Worm (Caenorhabditis elegans) whole organism, young adult: Measurements from ENCODE around the gene K08D10.13.
"Not testable (repeated sequence)": the region's sequence is repeated elsewhere in the genome, so short reads cannot be mapped to it uniquely, and the experiment has no call there.

Experiments used
- C06A6.2 ChIP-seq: fragments of 200-800 bp; sonication (Bioruptor generic); conservative IDR thresholded peaks from 2 replicates; pipeline ENCODE4 v1.3.6; 2022; ENCODE audit warnings: missing genetic modification characterization, missing compliant biosample characterization
- D2030.7 ChIP-seq: fragments of 200-800 bp; sonication (Bioruptor generic); IDR thresholded peaks from 2 replicates; pipeline ENCODE4 v1.3.6; 2022; ENCODE audit warnings: missing genetic modification reagents, missing genetic modification characterization, missing compliant biosample characterization
- F33H1.4 ChIP-seq: fragments of 200-800 bp; sonication (Bioruptor generic); IDR thresholded peaks from 2 replicates; pipeline ENCODE4 v1.3.6; 2022; ENCODE audit warnings: missing genetic modification reagents, missing genetic modification characterization, missing compliant biosample characterization
- F37B4.10 ChIP-seq: fragments of 200-800 bp; sonication (Bioruptor generic); IDR thresholded peaks from 2 replicates; pipeline ENCODE4 v1.3.6; 2022; ENCODE audit warnings: missing genetic modification characterization, missing compliant biosample characterization
- F57C9.4 ChIP-seq: sonication (generic microtip); optimal IDR thresholded peaks from 2 replicates; lab custom pipeline; 2017; ENCODE audit warnings: mild to moderate bottlenecking, missing genetic modification characterization, missing compliant biosample characterization
- K11D2.4 ChIP-seq: fragments of 200-800 bp; sonication (Bioruptor generic); IDR thresholded peaks from 2 replicates; pipeline ENCODE4 v1.3.6; 2022; ENCODE audit warnings: missing genetic modification reagents, missing genetic modification characterization, missing compliant biosample characterization
- Y53G8AR.9 ChIP-seq: fragments of 200-800 bp; sonication (Bioruptor generic); conservative IDR thresholded peaks from 2 replicates; pipeline ENCODE4 v1.3.6; 2022; ENCODE audit warnings: missing genetic modification reagents, missing genetic modification characterization, missing compliant biosample characterization
- Y56A3A.18 ChIP-seq: fragments of 200-800 bp; sonication (Bioruptor generic); IDR thresholded peaks from 2 replicates; pipeline ENCODE4 v1.3.6; 2022; ENCODE audit warnings: missing genetic modification reagents, missing genetic modification characterization, missing compliant biosample characterization
- Y67H2A.10 ChIP-seq: fragments of 200-800 bp; sonication (Bioruptor generic); conservative IDR thresholded peaks from 2 replicates; pipeline ENCODE4 v1.3.6; 2022; ENCODE audit warnings: missing genetic modification reagents, missing genetic modification characterization, missing compliant biosample characterization
- Y79H2A.3 ChIP-seq: fragments of 200-800 bp; sonication (Bioruptor generic); conservative IDR thresholded peaks from 2 replicates; pipeline ENCODE4 v1.3.6; 2022; ENCODE audit warnings: missing genetic modification reagents, missing genetic modification characterization, missing compliant biosample characterization
- Y95B8A.8 ChIP-seq: fragments of 200-800 bp; sonication (Bioruptor generic); IDR thresholded peaks from 2 replicates; pipeline ENCODE4 v1.3.6; 2022; ENCODE audit warnings: missing genetic modification reagents, missing genetic modification characterization, missing compliant biosample characterization
- attf-3 ChIP-seq: fragments of 200-800 bp; sonication (Bioruptor generic); conservative IDR thresholded peaks from 2 replicates; pipeline ENCODE4 v1.3.6; 2022; ENCODE audit warnings: missing genetic modification reagents, missing genetic modification characterization, missing compliant biosample characterization
- attf-5 ChIP-seq: fragments of 200-800 bp; sonication (Bioruptor generic); optimal IDR thresholded peaks from 2 replicates; lab custom pipeline; 2018; ENCODE audit warnings: mild to moderate bottlenecking, missing genetic modification characterization, missing compliant biosample characterization
- cebp-1 ChIP-seq, 2 experiments: fragments of 200-800 bp in 1 of 2; sonication (Bioruptor generic) in 1 of 2; sonication (generic microtip) in 1 of 2; IDR thresholded peaks in 1 of 2; optimal IDR thresholded peaks in 1 of 2; 2 replicates each; pipeline versions ENCODE4 v1.3.6 to Lab custom; 2017 to 2022; ENCODE audit warnings: missing compliant biosample characterization in 2 of 2, missing genetic modification characterization in 2 of 2, mild to moderate bottlenecking in 1 of 2, missing genetic modification reagents in 1 of 2, moderate library complexity in 1 of 2
- ceh-100 ChIP-seq: fragments of 200-800 bp; sonication (Bioruptor generic); IDR thresholded peaks from 2 replicates; pipeline ENCODE4 v1.3.6; 2022; ENCODE audit warnings: missing genetic modification reagents, missing genetic modification characterization, missing compliant biosample characterization
- ceh-40 ChIP-seq: fragments of 200-800 bp; sonication (Bioruptor generic); IDR thresholded peaks from 2 replicates; pipeline ENCODE4 v1.3.6; 2022; ENCODE audit warnings: missing genetic modification characterization, missing compliant biosample characterization
- ceh-91 ChIP-seq: fragments of 200-800 bp; sonication (Bioruptor generic); IDR thresholded peaks from 2 replicates; pipeline ENCODE4 v1.3.6; 2022; ENCODE audit warnings: missing genetic modification reagents, missing genetic modification characterization, missing compliant biosample characterization
- dox-1 ChIP-seq: fragments of 200-800 bp; sonication (Bioruptor generic); IDR thresholded peaks from 2 replicates; pipeline ENCODE4 v1.3.6; 2022; ENCODE audit warnings: missing genetic modification reagents, missing genetic modification characterization, missing compliant biosample characterization
- egl-18 ChIP-seq: fragments of 200-800 bp; sonication (Bioruptor generic); IDR thresholded peaks from 2 replicates; pipeline ENCODE4 v1.3.6; 2022; ENCODE audit warnings: missing genetic modification reagents, missing genetic modification characterization, missing compliant biosample characterization
- egl-44 ChIP-seq: fragments of 200-800 bp; sonication (Bioruptor generic); IDR thresholded peaks from 2 replicates; pipeline ENCODE4 v1.3.6; 2022; ENCODE audit warnings: missing genetic modification reagents, missing genetic modification characterization, missing compliant biosample characterization
- ekl-4 ChIP-seq: fragments of 200-800 bp; sonication (Bioruptor generic); IDR thresholded peaks from 2 replicates; pipeline ENCODE4 v1.3.6; 2022; ENCODE audit warnings: missing genetic modification reagents, missing genetic modification characterization, missing compliant biosample characterization
- hlh-12 ChIP-seq: sonication (generic microtip); optimal IDR thresholded peaks from 2 replicates; lab custom pipeline; 2016; ENCODE audit warnings: missing genetic modification characterization, missing compliant biosample characterization
- hmg-1.2 ChIP-seq: fragments of 200-800 bp; sonication (Bioruptor generic); IDR thresholded peaks from 2 replicates; pipeline ENCODE4 v1.3.6; 2022; ENCODE audit warnings: missing genetic modification reagents, missing genetic modification characterization, missing compliant biosample characterization
- hmg-20 ChIP-seq: fragments of 200-800 bp; sonication (Bioruptor generic); IDR thresholded peaks from 2 replicates; pipeline ENCODE4 v1.3.6; 2022; ENCODE audit warnings: missing genetic modification reagents, missing genetic modification characterization, missing compliant biosample characterization
- hsf-1 ChIP-seq: fragments of 200-800 bp; sonication (Bioruptor generic); IDR thresholded peaks from 2 replicates; pipeline ENCODE4 v1.3.6; 2022; ENCODE audit warnings: missing genetic modification reagents, missing genetic modification characterization, missing compliant biosample characterization
- let-526 ChIP-seq: fragments of 200-800 bp; sonication (Bioruptor generic); IDR thresholded peaks from 2 replicates; pipeline ENCODE4 v1.3.6; 2022; ENCODE audit warnings: missing genetic modification reagents, missing genetic modification characterization, missing compliant biosample characterization
- lin-26 ChIP-seq: fragments of 200-800 bp; sonication (Bioruptor generic); IDR thresholded peaks from 2 replicates; pipeline ENCODE4 v1.3.6; 2022; ENCODE audit warnings: missing genetic modification reagents, missing genetic modification characterization, missing compliant biosample characterization
- lin-40 ChIP-seq: sonication (generic microtip); optimal IDR thresholded peaks from 2 replicates; lab custom pipeline; 2016; ENCODE audit warnings: missing genetic modification characterization, mild to moderate bottlenecking, missing compliant biosample characterization, missing genotype, missing genetic modification reagents
- lin-54 ChIP-seq: fragments of 200-800 bp; sonication (Bioruptor generic); optimal IDR thresholded peaks from 2 replicates; lab custom pipeline; 2018; ENCODE audit warnings: mild to moderate bottlenecking, missing genetic modification characterization, missing compliant biosample characterization
- lir-1 ChIP-seq: fragments of 200-800 bp; sonication (Bioruptor generic); conservative IDR thresholded peaks from 2 replicates; pipeline ENCODE4 v1.3.6; 2022; ENCODE audit warnings: missing genetic modification reagents, missing genetic modification characterization, missing compliant biosample characterization
- lsl-1 ChIP-seq: fragments of 200-800 bp; sonication (Bioruptor generic); optimal IDR thresholded peaks from 2 replicates; lab custom pipeline; 2018; ENCODE audit warnings: mild to moderate bottlenecking, missing genetic modification characterization, moderate library complexity, missing compliant biosample characterization
- madf-3 ChIP-seq: fragments of 200-800 bp; sonication (Bioruptor generic); IDR thresholded peaks from 2 replicates; pipeline ENCODE4 v1.3.6; 2022; ENCODE audit warnings: missing genetic modification reagents, missing genetic modification characterization, missing compliant biosample characterization
- madf-6 ChIP-seq: fragments of 200-800 bp; sonication (Bioruptor generic); IDR thresholded peaks from 2 replicates; pipeline ENCODE4 v1.3.6; 2022; ENCODE audit warnings: missing genetic modification reagents, missing genetic modification characterization, missing compliant biosample characterization
- mcd-1 ChIP-seq: fragments of 200-800 bp; sonication (Bioruptor generic); IDR thresholded peaks from 2 replicates; pipeline ENCODE4 v1.3.6; 2022; ENCODE audit warnings: missing genetic modification reagents, missing genetic modification characterization, missing compliant biosample characterization
- nfyb-1 ChIP-seq: fragments of 200-800 bp; sonication (Bioruptor generic); IDR thresholded peaks from 2 replicates; pipeline ENCODE4 v1.3.6; 2022; ENCODE audit warnings: missing genetic modification reagents, missing genetic modification characterization, missing compliant biosample characterization
- pbrm-1 ChIP-seq: fragments of 200-800 bp; sonication (Bioruptor generic); IDR thresholded peaks from 2 replicates; pipeline ENCODE4 v1.3.6; 2022; ENCODE audit warnings: missing genetic modification reagents, missing genetic modification characterization, missing compliant biosample characterization
- rcor-1 ChIP-seq: fragments of 200-800 bp; sonication (Bioruptor generic); IDR thresholded peaks from 2 replicates; pipeline ENCODE4 v1.3.6; 2022; ENCODE audit warnings: missing genetic modification reagents, missing genetic modification characterization, missing compliant biosample characterization
- sea-2 ChIP-seq: fragments of 200-800 bp; sonication (Bioruptor generic); IDR thresholded peaks from 2 replicates; pipeline ENCODE4 v1.3.6; 2022; ENCODE audit warnings: missing genetic modification characterization, missing compliant biosample characterization
- xnd-1 ChIP-seq: sonication (generic microtip); optimal IDR thresholded peaks from 2 replicates; lab custom pipeline; 2016; ENCODE audit warnings: missing genotype, missing genetic modification reagents, missing genetic modification characterization, missing compliant biosample characterization
- ztf-28 ChIP-seq: fragments of 200-800 bp; sonication (Bioruptor generic); IDR thresholded peaks from 2 replicates; pipeline ENCODE4 v1.3.6; 2022; ENCODE audit warnings: missing genetic modification reagents, missing genetic modification characterization, missing compliant biosample characterization

K08D10.13 gene

DNA sequence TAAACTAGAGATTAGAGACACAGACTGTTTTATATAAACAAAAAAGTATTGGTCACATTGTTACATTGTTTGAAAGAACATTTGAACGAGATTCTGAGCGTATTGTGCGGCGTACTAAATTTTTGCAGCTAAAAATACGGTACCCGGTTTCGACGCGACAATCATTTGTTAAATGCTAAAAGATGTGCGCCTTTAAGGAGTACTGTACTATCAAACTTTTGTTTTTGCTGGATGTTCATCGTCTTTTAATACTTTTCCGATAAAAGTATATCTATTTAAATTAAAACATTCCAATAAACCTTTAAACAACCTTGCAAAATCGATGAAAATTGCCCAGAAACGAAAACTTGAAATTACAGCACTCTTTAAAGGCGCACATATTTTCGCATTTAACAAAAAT is 25.3 kb upstream of the K08D10.13 start, which contains the start of gene K06B9.6:
Gene K06B9.6, minus strand, starts transcription at position 101 of the 400 bp plus-strand sequence.
- not testable (repeated sequence) for TF ChIP-seq sea-2 (GFP tag; lab: Robert Waterston, UW); lsl-1 (GFP tag; lab: Kevin White, UChicago); hlh-12 (tag; lab: Kevin White, UChicago)

DNA sequence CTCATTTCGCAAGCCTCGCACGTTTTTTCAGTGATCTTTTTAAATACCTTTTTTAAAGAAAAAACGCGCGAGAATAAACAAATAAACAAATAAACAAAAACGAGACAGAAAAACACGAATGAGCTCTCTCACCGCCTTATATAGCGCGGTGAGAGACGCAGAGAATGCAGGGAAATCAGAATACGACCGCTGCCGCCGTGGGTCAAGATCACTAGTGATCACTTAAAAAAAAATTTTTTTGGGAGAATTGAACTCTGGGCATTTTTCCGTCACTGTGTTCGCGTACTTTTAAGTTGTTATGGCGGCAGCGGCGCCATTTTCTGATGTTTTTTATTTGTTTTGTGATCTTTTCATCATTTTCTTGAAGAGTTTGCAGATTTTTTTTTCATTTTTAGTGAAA is 16.5 kb upstream of the K08D10.13 start:
- peak; percentile 75 for TF ChIP-seq xnd-1
- TF ChIP-seq madf-6 (GFP tag; lab: Robert Waterston, UW): peak; percentile 62
- TF ChIP-seq, all 124 proteins: peak for 2; not testable (repeated sequence) for 122

DNA sequence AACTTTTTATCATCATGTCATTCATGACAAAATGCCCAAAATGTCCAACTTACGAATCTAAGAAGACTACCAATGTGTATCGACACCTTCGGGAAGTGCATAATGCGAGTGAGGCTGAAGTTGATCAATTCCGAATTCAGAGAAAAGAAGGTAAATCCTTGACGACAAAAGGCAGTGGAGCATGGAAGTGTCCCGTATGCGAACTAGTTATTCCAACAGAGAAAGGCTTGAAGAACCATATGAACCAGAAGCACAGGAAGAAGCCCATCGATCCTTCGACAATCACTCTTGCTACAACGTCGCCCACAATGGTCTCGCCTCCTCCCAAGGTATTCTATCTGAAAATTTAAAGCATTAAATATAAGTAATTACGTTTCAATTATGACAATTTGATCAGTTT is 14.7 kb upstream of the K08D10.13 start, which contains the start of gene K08D10.11:
Gene K08D10.11, minus strand, starts transcription at position 101 of the 400 bp plus-strand sequence.
- not testable (repeated sequence) for TF ChIP-seq lin-54 (GFP tag; lab: Kevin White, UChicago); F57C9.4; xnd-1
- TF ChIP-seq, all 124 proteins: peak for 0; not testable (repeated sequence) for 124

DNA sequence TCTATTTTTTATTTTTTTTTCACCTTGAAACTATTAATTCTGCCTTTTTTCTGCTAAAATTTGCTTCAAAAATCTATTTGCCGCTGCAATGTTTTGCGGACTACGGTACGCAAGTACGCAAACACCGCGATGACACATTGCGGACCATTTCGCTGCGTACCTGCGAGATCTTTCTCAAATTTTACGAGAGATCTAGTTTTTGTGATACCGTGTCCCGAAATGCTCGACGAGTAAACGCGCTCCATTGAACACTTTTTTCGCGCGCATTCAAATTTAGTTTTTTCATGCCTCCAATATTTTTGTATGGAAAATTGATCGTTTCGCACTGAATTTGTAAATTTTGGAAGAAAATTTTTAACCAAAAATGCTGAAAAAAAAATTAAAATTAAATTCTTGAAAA is 13.4 kb upstream of the K08D10.13 start:
- peak; percentile 74; the same call in 1 of the 2 replicates for TF ChIP-seq lin-26 (GFP tag; lab: Robert Waterston, UW)
- peak; percentile 81 for TF ChIP-seq attf-3 (GFP tag; lab: Robert Waterston, UW)
- peak; percentile 72 for TF ChIP-seq lin-54 (GFP tag; lab: Kevin White, UChicago)
- peak; percentile 76 for TF ChIP-seq cebp-1 (GFP tag; IDR thresholded peaks at IDR 0.05; lab: Robert Waterston, UW)
- TF ChIP-seq cebp-1 (tag; optimal IDR thresholded peaks at IDR 0.05; lab: Kevin White, UChicago): peak; percentile 7
- TF ChIP-seq egl-44: 0 out of 2 replicates have a peak, but pooled peaks have one; percentile 45
- TF ChIP-seq Y53G8AR.9 (GFP tag; lab: Robert Waterston, UW): peak; percentile 93
- peak; percentile 89 for TF ChIP-seq Y95B8A.8 (GFP tag; lab: Robert Waterston, UW)
- peak; percentile 100 for TF ChIP-seq mcd-1 (GFP tag; lab: Robert Waterston, UW)
- TF ChIP-seq ceh-100: peak; percentile 82
- peak; percentile 12 for TF ChIP-seq attf-5 (GFP tag; lab: Kevin White, UChicago)
- peak; percentile 97 for TF ChIP-seq dox-1 (GFP tag; lab: Robert Waterston, UW)
- peak; percentile 23 for TF ChIP-seq lin-40 (tag; lab: Kevin White, UChicago)
- TF ChIP-seq K11D2.4: peak; percentile 96
- TF ChIP-seq ceh-91: peak; percentile 63; the same call in 1 of the 2 replicates
- peak; percentile 98 for TF ChIP-seq nfyb-1 (GFP tag; lab: Robert Waterston, UW)
- peak; percentile 21; the same call in 1 of the 2 replicates for TF ChIP-seq D2030.7 (GFP tag; lab: Robert Waterston, UW)
- TF ChIP-seq sea-2 (GFP tag; lab: Robert Waterston, UW): peak; percentile 75; the same call in 1 of the 2 replicates
- peak; percentile 72 for TF ChIP-seq hmg-20 (GFP tag; lab: Robert Waterston, UW)
- peak; percentile 75; the same call in 1 of the 2 replicates for TF ChIP-seq Y79H2A.3 (GFP tag; lab: Robert Waterston, UW)
- 0 out of 2 replicates have a peak, but pooled peaks have one; percentile 44 for TF ChIP-seq Y67H2A.10 (GFP tag; lab: Robert Waterston, UW)
- TF ChIP-seq hmg-1.2 (GFP tag; lab: Robert Waterston, UW): peak; percentile 96
- TF ChIP-seq F37B4.10: 0 out of 2 replicates have a peak, but pooled peaks have one; percentile 68
- 0 out of 2 replicates have a peak, but pooled peaks have one; percentile 25 for TF ChIP-seq ceh-40 (GFP tag; lab: Robert Waterston, UW)
- 0 out of 2 replicates have a peak, but pooled peaks have one; percentile 56 for TF ChIP-seq ztf-28 (GFP tag; lab: Robert Waterston, UW)
- TF ChIP-seq hsf-1 (GFP tag; lab: Robert Waterston, UW): peak; percentile 42; the same call in 1 of the 2 replicates
- TF ChIP-seq F33H1.4 (GFP tag; lab: Robert Waterston, UW): peak; percentile 81
- TF ChIP-seq pbrm-1: peak; percentile 93
- TF ChIP-seq ekl-4 (GFP tag; lab: Robert Waterston, UW): peak; percentile 82
- TF ChIP-seq C06A6.2 (GFP tag; lab: Robert Waterston, UW): peak; percentile 89
- peak; percentile 82 for TF ChIP-seq egl-18 (GFP tag; lab: Robert Waterston, UW)
- TF ChIP-seq madf-3 (GFP tag; lab: Robert Waterston, UW): 0 out of 2 replicates have a peak, but pooled peaks have one; percentile 8
- TF ChIP-seq lir-1 (GFP tag; lab: Robert Waterston, UW): peak; percentile 43; the same call in 1 of the 2 replicates
- peak; percentile 49 for TF ChIP-seq madf-6 (GFP tag; lab: Robert Waterston, UW)
- TF ChIP-seq rcor-1 (GFP tag; lab: Robert Waterston, UW): peak; percentile 93
- peak; percentile 81 for TF ChIP-seq let-526
- 0 out of 2 replicates have a peak, but pooled peaks have one; percentile 51 for TF ChIP-seq Y56A3A.18
